Worm (Caenorhabditis elegans) whole organism, young adult: Measurements from ENCODE around the gene srsx-5.
A peak's percentile ranks its signal among the peaks of the same experiment; 100 is the strongest.

ENCODE experiments used
- B0019.2 ChIP-seq: fragments of 200-800 bp; sonication (Bioruptor generic); conservative IDR thresholded peaks from 2 replicates; pipeline ENCODE4 v1.3.6; 2022; ENCODE audit warnings: missing genetic modification reagents, missing genetic modification characterization, missing compliant biosample characterization
- B0035.1 ChIP-seq: sonication (generic microtip); optimal IDR thresholded peaks from 2 replicates; lab custom pipeline; 2016; ENCODE audit warnings: missing genetic modification characterization, mild to moderate bottlenecking, missing compliant biosample characterization, missing genotype, missing genetic modification reagents
- C17E4.6 ChIP-seq: fragments of 200-800 bp; sonication (Bioruptor generic); IDR thresholded peaks from 2 replicates; pipeline ENCODE4 v1.3.6; 2022; ENCODE audit warnings: missing genetic modification reagents, missing genetic modification characterization, missing compliant biosample characterization
- F23B12.7 ChIP-seq: sonication (generic microtip); optimal IDR thresholded peaks from 2 replicates; lab custom pipeline; 2017; ENCODE audit warnings: missing genetic modification characterization, mild to moderate bottlenecking, missing compliant biosample characterization, antibody characterized with exemption, moderate library complexity; ENCODE audit not compliant: insufficient read depth
- F37B4.10 ChIP-seq: fragments of 200-800 bp; sonication (Bioruptor generic); IDR thresholded peaks from 2 replicates; pipeline ENCODE4 v1.3.6; 2022; ENCODE audit warnings: missing genetic modification characterization, missing compliant biosample characterization
- T26A5.8 ChIP-seq: sonication (generic microtip); optimal IDR thresholded peaks from 2 replicates; lab custom pipeline; 2016; ENCODE audit warnings: missing genetic modification characterization, missing compliant biosample characterization
- Y53F4B.3 ChIP-seq: fragments of 200-800 bp; sonication (Bioruptor generic); IDR thresholded peaks from 2 replicates; pipeline ENCODE4 v1.3.6; 2022; ENCODE audit warnings: missing genetic modification reagents, missing genetic modification characterization, missing compliant biosample characterization
- athp-1 ChIP-seq: sonication (generic microtip); optimal IDR thresholded peaks from 2 replicates; lab custom pipeline; 2017; ENCODE audit warnings: mild to moderate bottlenecking, missing genetic modification characterization, missing compliant biosample characterization
- attf-3 ChIP-seq: fragments of 200-800 bp; sonication (Bioruptor generic); conservative IDR thresholded peaks from 2 replicates; pipeline ENCODE4 v1.3.6; 2022; ENCODE audit warnings: missing genetic modification reagents, missing genetic modification characterization, missing compliant biosample characterization
- bed-2 ChIP-seq: fragments of 200-800 bp; sonication (Bioruptor generic); IDR thresholded peaks from 2 replicates; pipeline ENCODE4 v1.3.6; 2022; ENCODE audit warnings: missing genetic modification reagents, missing genetic modification characterization, missing compliant biosample characterization
- cebp-1 ChIP-seq, 2 experiments: fragments of 200-800 bp in 1 of 2; sonication (Bioruptor generic) in 1 of 2; sonication (generic microtip) in 1 of 2; IDR thresholded peaks in 1 of 2; optimal IDR thresholded peaks in 1 of 2; 2 replicates each; pipeline versions ENCODE4 v1.3.6 to Lab custom; 2017 to 2022; ENCODE audit warnings: missing compliant biosample characterization in 2 of 2, missing genetic modification characterization in 2 of 2, mild to moderate bottlenecking in 1 of 2, missing genetic modification reagents in 1 of 2, moderate library complexity in 1 of 2
- dox-1 ChIP-seq: fragments of 200-800 bp; sonication (Bioruptor generic); IDR thresholded peaks from 2 replicates; pipeline ENCODE4 v1.3.6; 2022; ENCODE audit warnings: missing genetic modification reagents, missing genetic modification characterization, missing compliant biosample characterization
- fkh-3 ChIP-seq: sonication (generic microtip); optimal IDR thresholded peaks from 2 replicates; lab custom pipeline; 2016; ENCODE audit warnings: mild to moderate bottlenecking, missing genetic modification characterization, missing compliant biosample characterization
- him-1 ChIP-seq: sonication (generic microtip); optimal IDR thresholded peaks from 2 replicates; lab custom pipeline; 2016; ENCODE audit warnings: missing genotype, missing genetic modification reagents, missing genetic modification characterization, missing compliant biosample characterization
- hlh-26 ChIP-seq: fragments of 200-800 bp; sonication (Bioruptor generic); conservative IDR thresholded peaks from 2 replicates; pipeline ENCODE4 v1.3.6; 2022; ENCODE audit warnings: missing genetic modification reagents, missing genetic modification characterization, missing compliant biosample characterization
- hmg-1.2 ChIP-seq: fragments of 200-800 bp; sonication (Bioruptor generic); IDR thresholded peaks from 2 replicates; pipeline ENCODE4 v1.3.6; 2022; ENCODE audit warnings: missing genetic modification reagents, missing genetic modification characterization, missing compliant biosample characterization
- hsf-1 ChIP-seq: fragments of 200-800 bp; sonication (Bioruptor generic); IDR thresholded peaks from 2 replicates; pipeline ENCODE4 v1.3.6; 2022; ENCODE audit warnings: missing genetic modification reagents, missing genetic modification characterization, missing compliant biosample characterization
- lag-1 ChIP-seq: fragments of 200-800 bp; sonication (Bioruptor generic); IDR thresholded peaks from 2 replicates; pipeline ENCODE4 v1.3.6; 2022; ENCODE audit warnings: missing genetic modification reagents, missing genetic modification characterization, missing compliant biosample characterization
- lin-26 ChIP-seq: fragments of 200-800 bp; sonication (Bioruptor generic); IDR thresholded peaks from 2 replicates; pipeline ENCODE4 v1.3.6; 2022; ENCODE audit warnings: missing genetic modification reagents, missing genetic modification characterization, missing compliant biosample characterization
- lsy-27 ChIP-seq: sonication (generic microtip); optimal IDR thresholded peaks from 2 replicates; lab custom pipeline; 2017; ENCODE audit warnings: missing genetic modification characterization, mild to moderate bottlenecking, missing compliant biosample characterization, antibody characterized with exemption, missing genotype, borderline replicate concordance; ENCODE audit not compliant: insufficient read depth
- madf-8 ChIP-seq: fragments of 200-800 bp; sonication (Bioruptor generic); conservative IDR thresholded peaks from 2 replicates; pipeline ENCODE4 v1.3.6; 2022; ENCODE audit warnings: missing genetic modification reagents, missing genetic modification characterization, missing compliant biosample characterization
- mcd-1 ChIP-seq: fragments of 200-800 bp; sonication (Bioruptor generic); IDR thresholded peaks from 2 replicates; pipeline ENCODE4 v1.3.6; 2022; ENCODE audit warnings: missing genetic modification reagents, missing genetic modification characterization, missing compliant biosample characterization
- mxl-1 ChIP-seq: sonication (generic microtip); optimal IDR thresholded peaks from 2 replicates; lab custom pipeline; 2016; ENCODE audit warnings: missing genetic modification characterization, missing compliant biosample characterization
- nhr-80 ChIP-seq: sonication (generic microtip); optimal IDR thresholded peaks from 2 replicates; lab custom pipeline; 2016; ENCODE audit warnings: missing genetic modification characterization, missing compliant biosample characterization
- pbrm-1 ChIP-seq: fragments of 200-800 bp; sonication (Bioruptor generic); IDR thresholded peaks from 2 replicates; pipeline ENCODE4 v1.3.6; 2022; ENCODE audit warnings: missing genetic modification reagents, missing genetic modification characterization, missing compliant biosample characterization
- rcor-1 ChIP-seq: fragments of 200-800 bp; sonication (Bioruptor generic); IDR thresholded peaks from 2 replicates; pipeline ENCODE4 v1.3.6; 2022; ENCODE audit warnings: missing genetic modification reagents, missing genetic modification characterization, missing compliant biosample characterization
- repo-1 ChIP-seq: sonication (generic microtip); optimal IDR thresholded peaks from 2 replicates; lab custom pipeline; 2017; ENCODE audit warnings: mild to moderate bottlenecking, missing genetic modification characterization, missing compliant biosample characterization
- snpc-1.3 ChIP-seq: sonication (generic microtip); optimal IDR thresholded peaks from 2 replicates; lab custom pipeline; 2017; ENCODE audit warnings: missing genetic modification characterization, mild to moderate bottlenecking, missing compliant biosample characterization, antibody characterized with exemption, moderate library complexity, missing genotype, missing genetic modification reagents; ENCODE audit not compliant: insufficient read depth
- somi-1 ChIP-seq: fragments of 200-800 bp; sonication (Bioruptor generic); optimal IDR thresholded peaks from 2 replicates; lab custom pipeline; 2018; ENCODE audit warnings: mild to moderate bottlenecking, missing genetic modification characterization, missing compliant biosample characterization
- unc-62 ChIP-seq: fragments of 150-350 bp; optimal IDR thresholded peaks from 2 replicates; lab custom pipeline; 2014; ENCODE audit warnings: missing biosample characterization, missing genetic modification reagents, missing genetic modification characterization
- xnd-1 ChIP-seq: sonication (generic microtip); optimal IDR thresholded peaks from 2 replicates; lab custom pipeline; 2016; ENCODE audit warnings: missing genotype, missing genetic modification reagents, missing genetic modification characterization, missing compliant biosample characterization
- ztf-18 ChIP-seq: sonication (generic microtip); optimal IDR thresholded peaks from 2 replicates; lab custom pipeline; 2016; ENCODE audit warnings: missing genotype, mild to moderate bottlenecking, missing genetic modification characterization, missing compliant biosample characterization
- ztf-22 ChIP-seq: fragments of 200-800 bp; sonication (Bioruptor generic); optimal IDR thresholded peaks from 2 replicates; lab custom pipeline; 2018; ENCODE audit warnings: mild to moderate bottlenecking, missing genetic modification characterization, moderate library complexity, missing compliant biosample characterization
- ztf-26 ChIP-seq: sonication (generic microtip); optimal IDR thresholded peaks from 2 replicates; lab custom pipeline; 2017; ENCODE audit warnings: missing genetic modification characterization, missing compliant biosample characterization
- ztf-28 ChIP-seq: fragments of 200-800 bp; sonication (Bioruptor generic); IDR thresholded peaks from 2 replicates; pipeline ENCODE4 v1.3.6; 2022; ENCODE audit warnings: missing genetic modification reagents, missing genetic modification characterization, missing compliant biosample characterization

srsx-5 gene

ce11 chrV:7946229-7946628 lies 17.5 kb downstream of the srsx-5 start:
- no peak for TF ChIP-seq mxl-1 (tag; lab: Kevin White, UChicago)
- TF ChIP-seq snpc-1.3 (tag; lab: Kevin White, UChicago): no peak
- TF ChIP-seq ztf-18 (tag; lab: Kevin White, UChicago): no peak
- TF ChIP-seq xnd-1: no peak
- no peak for TF ChIP-seq hlh-26 (GFP tag; lab: Robert Waterston, UW)
- TF ChIP-seq dox-1: no peak
- TF ChIP-seq madf-8 (GFP tag; lab: Robert Waterston, UW): no peak
- TF ChIP-seq somi-1: no peak
- no peak for TF ChIP-seq hmg-1.2 (GFP tag; lab: Robert Waterston, UW)
- TF ChIP-seq lag-1: no peak
- TF ChIP-seq B0019.2: no peak
- TF ChIP-seq bed-2 (GFP tag; lab: Robert Waterston, UW): no peak
- TF ChIP-seq rcor-1 (GFP tag; lab: Robert Waterston, UW): no peak
- no peak for TF ChIP-seq repo-1 (tag; lab: Kevin White, UChicago)
- TF ChIP-seq Y53F4B.3 (GFP tag; lab: Robert Waterston, UW): no peak

DNA sequence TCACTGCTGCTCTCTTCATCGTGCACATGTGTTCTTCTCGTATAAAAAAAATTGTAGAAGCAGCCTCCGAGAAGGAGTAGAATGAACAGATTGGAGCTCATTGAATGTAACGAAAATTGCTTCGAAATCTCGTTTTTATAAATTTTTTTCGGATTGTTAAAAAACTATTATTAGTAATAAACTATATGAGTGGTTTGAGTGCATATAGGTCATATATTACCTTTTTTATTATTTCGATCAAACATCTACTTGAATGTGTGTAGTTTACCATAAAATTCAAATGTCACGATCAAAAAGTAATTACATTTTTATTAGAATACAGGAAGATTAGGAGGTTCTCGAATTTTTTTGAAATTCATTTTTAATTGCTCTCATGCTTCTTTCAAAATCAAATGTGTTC lies 24.1 kb downstream of the srsx-5 start, which contains the start of gene clec-216:
Gene clec-216, minus strand, starts transcription at position 101 of the 400 bp plus-strand sequence.
- TF ChIP-seq B0035.1 (tag; lab: Kevin White, UChicago) (no peak), attf-3 (no peak), lsy-27 (tag; lab: Kevin White, UChicago) (no peak), him-1 (tag; lab: Kevin White, UChicago) (no peak)

DNA sequence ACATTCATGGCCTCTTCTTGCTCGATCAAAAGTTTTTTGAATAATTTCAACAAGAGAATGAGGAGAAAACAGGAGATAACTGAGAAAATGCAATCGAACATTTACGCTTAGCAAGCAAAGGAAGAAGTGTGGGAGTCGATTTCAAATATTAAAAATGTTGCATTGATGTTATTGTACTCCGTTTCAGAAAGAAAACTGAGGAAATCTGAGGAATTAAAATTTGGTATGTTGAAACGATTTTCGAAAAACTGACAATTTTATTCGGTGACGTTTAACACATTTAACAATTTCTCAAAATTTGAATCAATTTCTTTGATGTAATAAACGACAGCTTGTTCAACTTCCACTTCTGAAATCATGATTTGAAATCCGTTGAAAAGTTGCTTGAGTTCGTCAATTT lies 25.8 kb downstream of the srsx-5 start, which contains the start of gene F26D11.13:
Gene F26D11.13, minus strand, starts transcription at position 101 of the 400 bp plus-strand sequence.
- TF ChIP-seq mcd-1 (GFP tag; lab: Robert Waterston, UW): no peak
- no peak for TF ChIP-seq C17E4.6
- TF ChIP-seq dox-1: no peak
- no peak for TF ChIP-seq fkh-3 (tag; lab: Kevin White, UChicago)
- TF ChIP-seq pbrm-1 (GFP tag; lab: Robert Waterston, UW): no peak
- no peak for TF ChIP-seq unc-62
- no peak for TF ChIP-seq him-1 (tag; lab: Kevin White, UChicago)
- TF ChIP-seq ztf-28 (GFP tag; lab: Robert Waterston, UW): no peak
- no peak for TF ChIP-seq F23B12.7 (tag; lab: Kevin White, UChicago)
- TF ChIP-seq athp-1 (tag; lab: Kevin White, UChicago): no peak
- TF ChIP-seq T26A5.8 (tag; lab: Kevin White, UChicago): no peak
- TF ChIP-seq F37B4.10: no peak
- no peak for TF ChIP-seq ztf-26 (tag; lab: Kevin White, UChicago)

DNA sequence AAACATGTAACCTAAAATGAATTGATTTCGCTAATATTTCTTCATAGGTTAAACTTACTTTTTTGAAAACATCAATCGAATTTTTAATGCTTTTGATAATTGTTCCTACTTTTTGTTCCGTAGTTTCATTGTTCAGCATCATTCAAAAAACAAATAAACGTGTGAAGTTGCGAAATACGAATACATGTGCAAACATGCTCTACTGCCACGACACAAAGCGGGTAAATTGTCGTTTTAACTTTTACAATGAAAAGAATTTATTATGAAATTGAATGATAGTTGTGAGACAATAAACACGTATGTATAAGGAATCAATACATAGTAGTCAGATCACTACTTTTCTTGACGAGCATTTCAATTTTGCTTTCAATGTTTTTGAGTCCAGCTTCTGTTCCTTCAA lies 26.4 kb downstream of the srsx-5 start, which contains the start of gene F26D11.12:
Gene F26D11.12, minus strand, starts transcription at position 145 of the 400 bp plus-strand sequence.
- TF ChIP-seq ztf-22 (GFP tag; lab: Kevin White, UChicago): no peak
- TF ChIP-seq T26A5.8 (tag; lab: Kevin White, UChicago): no peak
- TF ChIP-seq F37B4.10: no peak
- peak; percentile 94 for TF ChIP-seq cebp-1 (GFP tag; IDR thresholded peaks at IDR 0.05; lab: Robert Waterston, UW)
- TF ChIP-seq cebp-1 (tag; optimal IDR thresholded peaks at IDR 0.05; lab: Kevin White, UChicago): peak; percentile 98
- TF ChIP-seq nhr-80: peak; percentile 43
- no peak for TF ChIP-seq lin-26
- TF ChIP-seq hsf-1 (GFP tag; lab: Robert Waterston, UW): no peak
- TF ChIP-seq, all 124 proteins: peak for 2
